Fruit fly (Drosophila melanogaster): ENCODE measurements around the gene Ent1.

Ent1 gene

dm6 chr2L:403627-404575 is 46.2 kb upstream of the Ent1 start, which contains the start of gene Polr1B (continued):
- no peak for TF ChIP-seq Awh (GFP tag; IDR thresholded peaks at IDR 0.05)
- no peak for TF ChIP-seq Oaz (GFP tag; IDR thresholded peaks at IDR 0.05)
- TF ChIP-seq CG17829 (tag; optimal IDR thresholded peaks at IDR 0.05): peak; percentile 36
- no peak for TF ChIP-seq lmd (GFP tag; IDR thresholded peaks at IDR 0.05)
- no peak for TF ChIP-seq CG11085 (GFP tag; IDR thresholded peaks at IDR 0.05)
- TF ChIP-seq CG3847 (GFP tag; IDR thresholded peaks at IDR 0.05): peak; percentile 62; the same call in 1 of the 2 replicates
- TF ChIP-seq ase (GFP tag; IDR thresholded peaks at IDR 0.05): no peak
- TF ChIP-seq Elba2 (GFP tag; optimal IDR thresholded peaks at IDR 0.05): peak; percentile 38
- TF ChIP-seq CG10267 (tag; optimal IDR thresholded peaks at IDR 0.05): peak; percentile 46
- peak; percentile 59; the same call in 1 of the 3 replicates for TF ChIP-seq CG34224 (GFP tag; IDR thresholded peaks at IDR 0.05; ENCODE audit: partially characterized antibody)
- peak; percentile 42 for TF ChIP-seq MESR4 (GFP tag; optimal IDR thresholded peaks at IDR 0.05)
- TF ChIP-seq amos (GFP tag; IDR thresholded peaks at IDR 0.05; ENCODE audit: partially characterized antibody): peak; percentile 64
- TF ChIP-seq CG13775 (GFP tag; optimal IDR thresholded peaks at IDR 0.05): no peak
- no peak for TF ChIP-seq CG2202 (tag; optimal IDR thresholded peaks at IDR 0.05)
- peak; percentile 6; the same call in 1 of the 2 replicates for TF ChIP-seq CG9932 (GFP tag; IDR thresholded peaks at IDR 0.05)
- no peak for TF ChIP-seq Atf3 (GFP tag; optimal IDR thresholded peaks at IDR 0.05)
- TF ChIP-seq Dref (GFP tag; IDR thresholded peaks at IDR 0.05): peak; percentile 38; the same call in 1 of the 2 replicates

dm6 chr2L:402098-402497 is 44.4 kb upstream of the Ent1 start, which contains the start of gene CG4213:
CG4213 (minus strand) TSS chr2L:402198.
- peak; percentile 35 for TF ChIP-seq sens (GFP tag)
- TF ChIP-seq CG12769 (tag; optimal IDR thresholded peaks at IDR 0.05): peak; percentile 21
- 0 out of 4 replicates have a peak, but pooled peaks have one; percentile 4 for TF ChIP-seq chinmo (GFP tag; IDR thresholded peaks at IDR 0.05; ENCODE audit: partially characterized antibody)
- TF ChIP-seq z (GFP tag; IDR thresholded peaks at IDR 0.05): no peak
- TF ChIP-seq nerfin-2 (GFP tag; IDR thresholded peaks at IDR 0.05; ENCODE audit: partially characterized antibody): no peak
- TF ChIP-seq CG8944 (GFP tag; optimal IDR thresholded peaks at IDR 0.05): no peak
- peak in 1 of 2 experiments; percentile 29 for TF ChIP-seq Trl (optimal IDR thresholded peaks at IDR 0.05)
- no peak for TF ChIP-seq Trl (GFP tag; optimal IDR thresholded peaks at IDR 0.05)
- TF ChIP-seq hb (GFP tag; IDR thresholded peaks at IDR 0.05; ENCODE audit: partially characterized antibody): no peak
- TF ChIP-seq h (optimal IDR thresholded peaks at IDR 0.05): no peak
- no peak for TF ChIP-seq CG10654 (GFP tag; optimal IDR thresholded peaks at IDR 0.05)
- no peak for TF ChIP-seq Elba2 (GFP tag; optimal IDR thresholded peaks at IDR 0.05)
- TF ChIP-seq H2.0 (GFP tag; IDR thresholded peaks at IDR 0.05): no peak

dm6 chr2L:395366-396117 is 37.9 kb upstream of the Ent1 start:
- TF ChIP-seq Deaf1 (tag; optimal IDR thresholded peaks at IDR 0.05) (peak; percentile 31), zfh1 (GFP tag; IDR thresholded peaks at IDR 0.05) (0 out of 3 replicates have a peak, but pooled peaks have one; percentile 23), Rfx (GFP tag; IDR thresholded peaks at IDR 0.05) (0 out of 2 replicates have a peak, but pooled peaks have one; percentile 13), CTCF (GFP tag; optimal IDR thresholded peaks at IDR 0.05) (peak; percentile 90), Nf-YB (GFP tag; optimal IDR thresholded peaks at IDR 0.05) (no peak), CG11695 (GFP tag; IDR thresholded peaks at IDR 0.05) (no peak), mam (GFP tag; optimal IDR thresholded peaks at IDR 0.05) (no peak), CG1602 (GFP tag; optimal IDR thresholded peaks at IDR 0.05) (no peak), CG5180 (GFP tag; optimal IDR thresholded peaks at IDR 0.05) (peak; percentile 96), abd-A (tag; optimal IDR thresholded peaks at IDR 0.05) (peak; percentile 84)

Measured in whole organism, embryonic.